Worm (Caenorhabditis elegans) whole organism, young adult: ENCODE measurements around the gene ctr-9.

Experiments used
- F57A8.1 ChIP-seq: fragments of 200-800 bp; sonication (Bioruptor generic); optimal IDR thresholded peaks from 2 replicates; lab custom pipeline; 2018; ENCODE audit warnings: mild to moderate bottlenecking, missing genetic modification characterization, moderate library complexity, missing compliant biosample characterization
- atf-7 ChIP-seq: sonication (generic microtip); optimal IDR thresholded peaks from 2 replicates; lab custom pipeline; 2017; ENCODE audit warnings: mild to moderate bottlenecking, missing genetic modification characterization, missing compliant biosample characterization
- attf-6 ChIP-seq: fragments of 200-800 bp; sonication (Bioruptor generic); IDR thresholded peaks from 2 replicates; pipeline ENCODE4 v1.3.6; 2022; ENCODE audit warnings: missing genetic modification reagents, missing genetic modification characterization, missing compliant biosample characterization
- ceh-100 ChIP-seq: fragments of 200-800 bp; sonication (Bioruptor generic); IDR thresholded peaks from 2 replicates; pipeline ENCODE4 v1.3.6; 2022; ENCODE audit warnings: missing genetic modification reagents, missing genetic modification characterization, missing compliant biosample characterization
- ceh-40 ChIP-seq: fragments of 200-800 bp; sonication (Bioruptor generic); IDR thresholded peaks from 2 replicates; pipeline ENCODE4 v1.3.6; 2022; ENCODE audit warnings: missing genetic modification characterization, missing compliant biosample characterization
- dpff-1 ChIP-seq: sonication (generic microtip); optimal IDR thresholded peaks from 2 replicates; lab custom pipeline; 2017; ENCODE audit warnings: mild to moderate bottlenecking, missing genetic modification characterization, missing compliant biosample characterization
- nfyb-1 ChIP-seq: fragments of 200-800 bp; sonication (Bioruptor generic); IDR thresholded peaks from 2 replicates; pipeline ENCODE4 v1.3.6; 2022; ENCODE audit warnings: missing genetic modification reagents, missing genetic modification characterization, missing compliant biosample characterization

DNA sequence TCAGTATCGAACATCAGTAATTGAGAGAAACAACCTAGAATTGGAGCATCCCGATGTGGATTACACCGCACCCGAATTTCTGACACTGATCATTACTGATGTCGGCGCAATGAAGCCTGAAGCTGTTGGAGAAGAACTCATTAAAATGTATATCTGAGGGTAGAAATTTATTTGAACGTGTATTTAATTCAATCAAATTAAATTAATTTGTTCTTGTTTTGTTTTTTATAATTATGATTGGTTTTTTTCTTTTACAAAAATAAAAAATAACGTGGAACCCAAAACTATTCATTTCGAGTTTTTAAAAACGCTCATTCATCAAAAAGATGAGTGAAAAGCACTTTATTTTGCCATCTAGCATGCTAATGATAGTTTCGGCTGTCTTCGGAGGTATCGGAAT, 52.9 kb downstream of the ctr-9 start, which contains the start of gene ZK1098.9:
- TF ChIP-seq F57A8.1 (GFP tag; lab: Kevin White, UChicago) (no peak), atf-7 (tag; lab: Kevin White, UChicago) (no peak), attf-6 (no peak), ceh-100 (GFP tag; lab: Robert Waterston, UW) (no peak), dpff-1 (tag; lab: Kevin White, UChicago) (no peak), ceh-40 (GFP tag; lab: Robert Waterston, UW) (no peak), nfyb-1 (GFP tag; lab: Robert Waterston, UW) (no peak)
